Worm (Caenorhabditis elegans) whole organism, L3 larva: Measurements from ENCODE around the gene R10E8.8.
A peak's percentile ranks its signal among the peaks of the same experiment; 100 is the strongest.

Source experiments
- ZK546.5 ChIP-seq: sonication (generic microtip); optimal IDR thresholded peaks from 2 replicates; lab custom pipeline; 2017; ENCODE audit warnings: missing biosample characterization, missing genetic modification characterization
- aly-2 ChIP-seq: fragments of 150-350 bp; optimal IDR thresholded peaks from 2 replicates; lab custom pipeline; 2014; ENCODE audit warnings: missing biosample characterization, missing genetic modification characterization
- ama-1 ChIP-seq: fragments of 150-350 bp; optimal IDR thresholded peaks from 2 replicates; lab custom pipeline; 2018
- ceh-28 ChIP-seq: fragments of 150-350 bp; optimal IDR thresholded peaks from 2 replicates; lab custom pipeline; 2014; ENCODE audit warnings: missing biosample characterization, missing genetic modification reagents, missing genetic modification characterization
- ceh-9 ChIP-seq: sonication (generic microtip); optimal IDR thresholded peaks from 2 replicates; lab custom pipeline; 2018; ENCODE audit warnings: missing biosample characterization, missing genetic modification characterization
- egl-5 ChIP-seq: fragments of 150-350 bp; optimal IDR thresholded peaks from 2 replicates; lab custom pipeline; 2017; ENCODE audit warnings: missing biosample characterization, missing genetic modification reagents, missing genetic modification characterization, inconsistent platforms
- elt-1 ChIP-seq: fragments of 150-350 bp; optimal IDR thresholded peaks from 2 replicates; lab custom pipeline; 2014; ENCODE audit warnings: missing biosample characterization, missing genetic modification characterization
- elt-2 ChIP-seq: sonication (generic microtip); optimal IDR thresholded peaks from 2 replicates; lab custom pipeline; 2016; ENCODE audit warnings: missing genetic modification reagents, mild to moderate bottlenecking, missing genetic modification characterization, missing compliant biosample characterization
- elt-3 ChIP-seq, 3 experiments: fragments of 150-350 bp in 1 of 3; sonication (generic microtip) in 2 of 3; optimal IDR thresholded peaks; 2 replicates in 2 of 3; 4 replicates in 1 of 3; lab custom pipeline; 2014 to 2017; ENCODE audit warnings: missing biosample characterization in 3 of 3, missing genetic modification characterization in 3 of 3
- fkh-2 ChIP-seq: fragments of 150-350 bp; optimal IDR thresholded peaks from 2 replicates; lab custom pipeline; 2014; ENCODE audit warnings: missing biosample characterization, missing genetic modification reagents, missing genetic modification characterization
- fos-1 ChIP-seq: fragments of 150-350 bp; optimal IDR thresholded peaks from 2 replicates; lab custom pipeline; 2014; ENCODE audit warnings: missing biosample characterization, missing genetic modification characterization
- hmg-11 ChIP-seq: sonication (generic microtip); optimal IDR thresholded peaks from 2 replicates; lab custom pipeline; 2016; ENCODE audit warnings: missing genetic modification characterization, missing compliant biosample characterization
- lin-39 ChIP-seq: fragments of 150-350 bp; optimal IDR thresholded peaks from 2 replicates; lab custom pipeline; 2018; ENCODE audit warnings: missing biosample characterization, missing genetic modification reagents, missing genetic modification characterization
- lsy-12 ChIP-seq: sonication (generic microtip); optimal IDR thresholded peaks from 2 replicates; lab custom pipeline; 2016; ENCODE audit warnings: mild to moderate bottlenecking, missing genetic modification characterization, missing compliant biosample characterization
- mdl-1 ChIP-seq: fragments of 150-350 bp; optimal IDR thresholded peaks from 2 replicates; lab custom pipeline; 2014; ENCODE audit warnings: missing biosample characterization, missing genetic modification characterization
- mml-1 ChIP-seq: fragments of 150-350 bp; sonication (generic microtip); optimal IDR thresholded peaks from 3 replicates; lab custom pipeline; 2014; ENCODE audit warnings: missing biosample characterization, missing genetic modification characterization
- nfya-1 ChIP-seq: sonication (generic microtip); optimal IDR thresholded peaks from 2 replicates; lab custom pipeline; 2017; ENCODE audit warnings: missing genetic modification characterization, mild to moderate bottlenecking, missing compliant biosample characterization, antibody characterized with exemption, moderate library complexity; ENCODE audit not compliant: insufficient read depth
- nhr-11 ChIP-seq: fragments of 150-350 bp; optimal IDR thresholded peaks from 2 replicates; lab custom pipeline; 2014; ENCODE audit warnings: missing biosample characterization, missing genetic modification characterization
- nhr-12 ChIP-seq: fragments of 150-350 bp; optimal IDR thresholded peaks from 2 replicates; lab custom pipeline; 2014; ENCODE audit warnings: missing biosample characterization, missing genetic modification characterization
- nhr-23 ChIP-seq: fragments of 150-350 bp; optimal IDR thresholded peaks from 2 replicates; lab custom pipeline; 2014; ENCODE audit warnings: missing biosample characterization, missing genetic modification reagents, missing genetic modification characterization
- nhr-25 ChIP-seq: sonication (generic microtip); optimal IDR thresholded peaks from 2 replicates; lab custom pipeline; 2017; ENCODE audit warnings: missing biosample characterization, missing genetic modification characterization
- nhr-43 ChIP-seq: sonication (generic microtip); optimal IDR thresholded peaks from 2 replicates; lab custom pipeline; 2016; ENCODE audit warnings: mild to moderate bottlenecking, missing genetic modification characterization, missing compliant biosample characterization; ENCODE audit not compliant: poor library complexity, severe bottlenecking
- nhr-76 ChIP-seq: fragments of 150-350 bp; sonication (generic microtip); optimal IDR thresholded peaks from 5 replicates; lab custom pipeline; 2014; ENCODE audit warnings: missing biosample characterization, missing genetic modification characterization
- nhr-77 ChIP-seq: fragments of 150-350 bp; optimal IDR thresholded peaks from 2 replicates; lab custom pipeline; 2014; ENCODE audit warnings: missing biosample characterization, missing genetic modification characterization
- pha-4 ChIP-seq: fragments of 150-350 bp; optimal IDR thresholded peaks from 2 replicates; lab custom pipeline; 2014; ENCODE audit warnings: missing biosample characterization, missing genetic modification reagents, missing genetic modification characterization
- pqm-1 ChIP-seq: fragments of 150-350 bp; optimal IDR thresholded peaks from 2 replicates; lab custom pipeline; 2017; ENCODE audit warnings: missing biosample characterization, missing genetic modification characterization, inconsistent platforms
- sea-2 ChIP-seq: fragments of 150-350 bp; sonication (generic microtip); optimal IDR thresholded peaks from 4 replicates; lab custom pipeline; 2014; ENCODE audit warnings: missing biosample characterization, missing genetic modification reagents, missing genetic modification characterization
- snpc-4 ChIP-seq: fragments of 150-350 bp; optimal IDR thresholded peaks from 2 replicates; lab custom pipeline; 2014; ENCODE audit warnings: missing biosample characterization, missing genetic modification characterization
- unc-39 ChIP-seq: sonication (generic microtip); optimal IDR thresholded peaks from 4 replicates; lab custom pipeline; 2017; ENCODE audit warnings: missing biosample characterization, missing genetic modification characterization
- unc-62 ChIP-seq: fragments of 150-350 bp; sonication (generic microtip); optimal IDR thresholded peaks from 4 replicates; lab custom pipeline; 2014; ENCODE audit warnings: missing biosample characterization, missing genetic modification reagents, missing genetic modification characterization
- ztf-11 ChIP-seq: fragments of 150-350 bp; optimal IDR thresholded peaks from 2 replicates; lab custom pipeline; 2014; ENCODE audit warnings: missing biosample characterization, missing genetic modification characterization

Gene R10E8.8

DNA sequence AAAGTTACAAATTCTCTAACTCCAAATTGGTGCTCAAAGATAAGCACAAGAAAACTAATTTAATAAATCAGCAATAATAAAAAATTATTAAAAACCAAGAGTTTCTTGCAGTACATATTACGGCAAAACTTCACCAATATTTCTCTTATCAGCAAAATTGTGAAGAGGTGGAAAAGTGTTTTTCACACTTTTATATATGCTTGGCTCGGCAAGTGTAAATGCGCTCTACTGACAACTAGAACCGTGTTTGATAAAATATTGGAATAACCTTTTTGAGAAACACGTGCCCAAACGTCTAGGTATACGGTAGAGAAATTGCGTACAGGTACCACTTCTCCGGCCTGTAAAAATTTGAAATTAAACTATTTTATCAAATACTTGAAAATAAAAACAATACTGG lies at the start of gene R10E8.8:
R10E8.8 (minus strand) TSS at position 343 of the 400 bp plus-strand sequence.
- TF ChIP-seq nfya-1 (tag; lab: Kevin White, UChicago) (peak; percentile 17), pha-4 (tag; lab: Kevin White, UChicago) (peak; percentile 17), pqm-1 (peak; percentile 72), elt-2 (tag; lab: Kevin White, UChicago) (peak; percentile 87), ztf-11 (no peak)
- TF ChIP-seq, all 47 proteins: peak for 4

DNA sequence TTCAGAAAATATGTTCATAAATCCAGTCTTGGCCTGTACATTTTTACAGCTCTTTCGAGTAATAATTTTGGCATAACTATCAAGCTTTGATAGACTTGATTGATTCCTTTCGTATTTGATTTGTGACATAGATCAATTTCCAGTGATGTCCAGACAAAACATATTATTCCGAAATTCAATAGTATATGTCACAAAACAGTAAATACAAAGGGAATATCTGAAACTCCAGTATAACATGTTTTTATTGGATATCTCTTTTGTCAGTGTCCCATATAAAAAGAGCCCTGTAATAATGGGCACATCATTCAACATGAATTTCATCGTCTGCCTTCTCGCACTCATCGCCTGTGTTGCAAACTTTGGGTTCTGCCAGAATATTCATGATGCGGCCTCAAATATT lies 49.2 kb upstream of the R10E8.8 start, which contains the start of gene Y51A2A.4:
Y51A2A.4 (plus strand) TSS at position 301 of the 400 bp plus-strand sequence.
- TF ChIP-seq nhr-43 (tag; lab: Kevin White, UChicago), result no peak
- TF ChIP-seq nfya-1 (tag; lab: Kevin White, UChicago), result no peak
- no peak for TF ChIP-seq nhr-12
- TF ChIP-seq fkh-2 (tag; lab: Kevin White, UChicago), result no peak
- TF ChIP-seq ama-1 (lab: Kevin White, UChicago), result no peak
- no peak for TF ChIP-seq nhr-77 (tag; lab: Kevin White, UChicago)
- no peak for TF ChIP-seq lsy-12
- TF ChIP-seq ceh-28 (tag; lab: Kevin White, UChicago), result no peak
- TF ChIP-seq nhr-76 (tag; lab: Kevin White, UChicago), result no peak
- TF ChIP-seq elt-1 (tag; lab: Kevin White, UChicago), result no peak

DNA sequence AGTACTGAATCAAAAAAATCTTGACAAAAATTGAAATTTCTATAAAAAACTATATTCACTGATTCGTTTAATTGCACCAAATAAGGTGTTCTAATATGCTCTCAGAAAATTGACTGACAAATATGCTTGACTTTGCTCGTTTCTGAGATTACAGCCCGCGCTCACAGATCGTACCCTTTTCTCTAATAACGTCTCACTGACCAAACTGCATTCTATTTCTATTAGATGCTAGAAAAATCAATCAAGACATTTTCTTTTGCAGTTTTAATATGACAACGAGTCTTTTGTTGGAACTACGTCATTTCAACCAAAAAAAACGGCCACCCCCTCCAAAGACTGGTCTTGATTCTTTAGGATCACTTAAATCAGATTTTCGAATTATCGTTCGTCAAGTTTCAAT lies 41.1 kb upstream of the R10E8.8 start, which contains the start of gene clec-247:
clec-247 (plus strand) TSS at position 301 of the 400 bp plus-strand sequence.
- TF ChIP-seq lsy-12, result no peak
- TF ChIP-seq nhr-11 (tag; lab: Kevin White, UChicago), result no peak
- TF ChIP-seq fos-1 (tag; lab: Kevin White, UChicago), result no peak
- no peak for TF ChIP-seq pha-4 (tag; lab: Kevin White, UChicago)
- no peak for TF ChIP-seq lin-39 (tag; lab: Kevin White, UChicago)
- TF ChIP-seq ZK546.5 (tag; lab: Kevin White, UChicago), result no peak
- TF ChIP-seq elt-1 (tag; lab: Kevin White, UChicago), result no peak

DNA sequence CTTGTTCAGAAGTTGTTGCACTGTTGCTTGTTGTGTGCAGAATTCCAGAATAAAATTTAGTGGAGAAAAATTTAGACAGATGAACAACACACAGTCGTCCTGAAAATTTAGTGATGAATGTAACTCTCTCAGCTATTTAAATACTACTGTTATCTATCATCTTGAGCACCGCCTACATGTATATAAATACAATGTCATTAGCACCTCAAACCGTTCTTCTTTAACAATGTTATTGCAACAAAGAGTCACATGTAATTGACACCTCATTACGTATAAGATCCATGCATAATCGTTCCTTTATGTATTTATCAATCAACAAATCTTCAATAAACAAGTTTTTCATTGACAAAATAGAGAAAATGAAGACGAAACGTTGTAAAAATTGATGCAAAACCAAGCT lies 39.3 kb upstream of the R10E8.8 start, which contains the start of gene Y51A2A.16:
Y51A2A.16 (minus strand) TSS at position 101 of the 400 bp plus-strand sequence.
- TF ChIP-seq nhr-77 (tag; lab: Kevin White, UChicago) (no peak), nfya-1 (tag; lab: Kevin White, UChicago) (no peak), lin-39 (tag; lab: Kevin White, UChicago) (no peak), nhr-12 (no peak), egl-5 (no peak), nhr-25 (no peak), sea-2 (no peak)

DNA sequence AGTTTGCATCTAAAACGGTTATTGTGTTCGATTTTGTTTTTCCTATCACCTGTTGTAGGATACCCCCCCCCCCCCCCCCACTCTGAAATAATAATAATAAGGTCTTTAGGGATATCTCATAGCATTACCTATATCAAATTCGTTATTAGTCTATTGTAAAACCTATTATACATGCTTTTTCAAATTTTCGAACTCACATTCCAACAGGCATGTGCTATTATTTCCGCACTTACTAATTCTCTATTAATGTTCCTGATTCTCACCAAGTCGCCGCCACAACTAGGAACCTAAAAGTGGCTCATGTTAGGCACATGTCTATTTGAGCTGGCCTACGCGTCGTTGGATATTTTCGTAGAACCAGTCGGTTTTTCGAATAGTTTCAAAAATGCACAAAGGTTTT lies 28.9 kb upstream of the R10E8.8 start, which contains the start of gene Y37H2C.4:
Y37H2C.4 (plus strand) TSS at position 301 of the 400 bp plus-strand sequence.
- TF ChIP-seq aly-2 (tag; lab: Kevin White, UChicago), result no peak
- no peak for TF ChIP-seq nhr-77 (tag; lab: Kevin White, UChicago)
- no peak for TF ChIP-seq nhr-43 (tag; lab: Kevin White, UChicago)
- TF ChIP-seq mdl-1 (tag; lab: Kevin White, UChicago), result no peak
- TF ChIP-seq unc-39 (tag; lab: Kevin White, UChicago), result no peak
- TF ChIP-seq nhr-25, result no peak
- no peak for TF ChIP-seq egl-5
- TF ChIP-seq snpc-4, result no peak
- no peak for TF ChIP-seq lsy-12
- no peak for TF ChIP-seq nhr-11 (tag; lab: Kevin White, UChicago)
- TF ChIP-seq ztf-11, result no peak
- TF ChIP-seq pha-4 (tag; lab: Kevin White, UChicago), result no peak
- TF ChIP-seq nhr-23, result no peak
- no peak for TF ChIP-seq fos-1 (tag; lab: Kevin White, UChicago)
- no peak for TF ChIP-seq elt-3 (tag; optimal IDR thresholded peaks at IDR 0.05; lab: Kevin White, UChicago)
- TF ChIP-seq hmg-11 (tag; lab: Kevin White, UChicago), result no peak
- TF ChIP-seq mml-1 (tag; lab: Kevin White, UChicago), result no peak

DNA sequence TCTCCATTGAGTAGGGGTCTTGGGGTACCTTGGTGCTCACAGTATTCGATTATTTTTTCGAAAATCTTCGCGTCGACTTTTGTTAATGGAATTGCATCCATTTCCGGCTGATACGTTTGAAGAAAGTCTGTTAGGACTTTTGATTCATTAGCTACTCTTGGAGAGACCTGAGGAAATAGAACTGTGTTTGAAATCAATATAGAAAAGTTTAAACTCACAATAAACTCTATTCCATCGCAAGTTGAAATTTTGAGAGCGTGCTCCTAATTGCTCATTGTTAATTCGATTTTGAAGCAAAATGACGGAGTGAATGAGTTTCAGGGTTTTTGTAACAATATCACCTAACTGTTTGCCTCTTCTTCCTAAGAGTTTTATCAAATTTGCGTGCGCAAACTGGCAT lies 28.4 kb upstream of the R10E8.8 start, which contains the start of gene skr-6:
skr-6 (minus strand) TSS at position 101 of the 400 bp plus-strand sequence.
- no peak for TF ChIP-seq nhr-25
- TF ChIP-seq lsy-12, result no peak
- no peak for TF ChIP-seq ceh-9 (tag; lab: Kevin White, UChicago)
- TF ChIP-seq aly-2 (tag; lab: Kevin White, UChicago), result no peak
- no peak for TF ChIP-seq nhr-76 (tag; lab: Kevin White, UChicago)
- TF ChIP-seq unc-62 (GFP tag; lab: Kevin White, UChicago), result no peak
- no peak for TF ChIP-seq mml-1 (tag; lab: Kevin White, UChicago)
- no peak for TF ChIP-seq elt-1 (tag; lab: Kevin White, UChicago)
- TF ChIP-seq nhr-43 (tag; lab: Kevin White, UChicago), result no peak
- TF ChIP-seq nhr-77 (tag; lab: Kevin White, UChicago), result no peak
- no peak for TF ChIP-seq sea-2
